Worm (Caenorhabditis elegans) whole organism, young adult: ENCODE measurements around the gene gln-5.
A peak's percentile ranks its signal among the peaks of the same experiment; 100 is the strongest.

Experiments used
- B0336.3 ChIP-seq: fragments of 200-800 bp; sonication (Bioruptor generic); IDR thresholded peaks from 2 replicates; pipeline ENCODE4 v1.3.6; 2022; ENCODE audit warnings: missing genetic modification characterization, missing compliant biosample characterization
- C06A6.2 ChIP-seq: fragments of 200-800 bp; sonication (Bioruptor generic); conservative IDR thresholded peaks from 2 replicates; pipeline ENCODE4 v1.3.6; 2022; ENCODE audit warnings: missing genetic modification characterization, missing compliant biosample characterization
- F10E7.11 ChIP-seq: sonication (generic microtip); optimal IDR thresholded peaks from 2 replicates; lab custom pipeline; 2017; ENCODE audit warnings: mild to moderate bottlenecking, missing genetic modification characterization, moderate library complexity, missing compliant biosample characterization
- F22D6.2 ChIP-seq: sonication (generic microtip); optimal IDR thresholded peaks from 2 replicates; lab custom pipeline; 2016; ENCODE audit warnings: mild to moderate bottlenecking, missing genetic modification characterization, missing compliant biosample characterization
- F39B2.1 ChIP-seq: fragments of 200-800 bp; sonication (Bioruptor generic); IDR thresholded peaks from 2 replicates; pipeline ENCODE4 v1.3.6; 2022; ENCODE audit warnings: missing genetic modification reagents, missing genetic modification characterization, missing compliant biosample characterization
- F52B5.7 ChIP-seq: sonication (generic microtip); optimal IDR thresholded peaks from 2 replicates; lab custom pipeline; 2016; ENCODE audit warnings: mild to moderate bottlenecking, missing genetic modification characterization, missing compliant biosample characterization
- F57A8.1 ChIP-seq: fragments of 200-800 bp; sonication (Bioruptor generic); optimal IDR thresholded peaks from 2 replicates; lab custom pipeline; 2018; ENCODE audit warnings: mild to moderate bottlenecking, missing genetic modification characterization, moderate library complexity, missing compliant biosample characterization
- F57C9.4 ChIP-seq: sonication (generic microtip); optimal IDR thresholded peaks from 2 replicates; lab custom pipeline; 2017; ENCODE audit warnings: mild to moderate bottlenecking, missing genetic modification characterization, missing compliant biosample characterization
- T07F8.4 ChIP-seq: sonication (generic microtip); optimal IDR thresholded peaks from 2 replicates; lab custom pipeline; 2016; ENCODE audit warnings: mild to moderate bottlenecking, missing genetic modification characterization, moderate library complexity, missing compliant biosample characterization
- Y53G8AR.9 ChIP-seq: fragments of 200-800 bp; sonication (Bioruptor generic); conservative IDR thresholded peaks from 2 replicates; pipeline ENCODE4 v1.3.6; 2022; ENCODE audit warnings: missing genetic modification reagents, missing genetic modification characterization, missing compliant biosample characterization
- Y56A3A.18 ChIP-seq: fragments of 200-800 bp; sonication (Bioruptor generic); IDR thresholded peaks from 2 replicates; pipeline ENCODE4 v1.3.6; 2022; ENCODE audit warnings: missing genetic modification reagents, missing genetic modification characterization, missing compliant biosample characterization
- ama-1 ChIP-seq, 3 experiments: fragments of 150-350 bp in 1 of 3; sonication (generic microtip) in 2 of 3; optimal IDR thresholded peaks; 2 replicates each; lab custom pipeline; 2014 to 2018; ENCODE audit warnings: missing biosample characterization in 2 of 3, missing genetic modification characterization in 2 of 3, missing genetic modification reagents in 2 of 3
- aptf-2 ChIP-seq: fragments of 200-800 bp; sonication (Bioruptor generic); conservative IDR thresholded peaks from 2 replicates; pipeline ENCODE4 v1.3.6; 2022; ENCODE audit warnings: missing genetic modification reagents, missing genetic modification characterization, missing compliant biosample characterization
- atf-7 ChIP-seq: sonication (generic microtip); optimal IDR thresholded peaks from 2 replicates; lab custom pipeline; 2017; ENCODE audit warnings: mild to moderate bottlenecking, missing genetic modification characterization, missing compliant biosample characterization
- attf-3 ChIP-seq: fragments of 200-800 bp; sonication (Bioruptor generic); conservative IDR thresholded peaks from 2 replicates; pipeline ENCODE4 v1.3.6; 2022; ENCODE audit warnings: missing genetic modification reagents, missing genetic modification characterization, missing compliant biosample characterization
- attf-6 ChIP-seq: fragments of 200-800 bp; sonication (Bioruptor generic); IDR thresholded peaks from 2 replicates; pipeline ENCODE4 v1.3.6; 2022; ENCODE audit warnings: missing genetic modification reagents, missing genetic modification characterization, missing compliant biosample characterization
- cebp-1 ChIP-seq, 2 experiments: fragments of 200-800 bp in 1 of 2; sonication (Bioruptor generic) in 1 of 2; sonication (generic microtip) in 1 of 2; IDR thresholded peaks in 1 of 2; optimal IDR thresholded peaks in 1 of 2; 2 replicates each; pipeline versions ENCODE4 v1.3.6 to Lab custom; 2017 to 2022; ENCODE audit warnings: missing compliant biosample characterization in 2 of 2, missing genetic modification characterization in 2 of 2, mild to moderate bottlenecking in 1 of 2, missing genetic modification reagents in 1 of 2, moderate library complexity in 1 of 2
- ceh-27 ChIP-seq: fragments of 200-800 bp; sonication (Bioruptor generic); optimal IDR thresholded peaks from 2 replicates; lab custom pipeline; 2018; ENCODE audit warnings: mild to moderate bottlenecking, missing genetic modification characterization, moderate library complexity, missing compliant biosample characterization
- chd-7 ChIP-seq: sonication (generic microtip); optimal IDR thresholded peaks from 2 replicates; lab custom pipeline; 2016; ENCODE audit warnings: mild to moderate bottlenecking, missing genetic modification characterization, moderate library complexity, missing compliant biosample characterization
- dpff-1 ChIP-seq: sonication (generic microtip); optimal IDR thresholded peaks from 2 replicates; lab custom pipeline; 2017; ENCODE audit warnings: mild to moderate bottlenecking, missing genetic modification characterization, missing compliant biosample characterization
- efl-1 ChIP-seq: fragments of 150-350 bp; optimal IDR thresholded peaks from 2 replicates; lab custom pipeline; 2014; ENCODE audit warnings: missing biosample characterization, missing genetic modification reagents, missing genetic modification characterization
- egl-18 ChIP-seq: fragments of 200-800 bp; sonication (Bioruptor generic); IDR thresholded peaks from 2 replicates; pipeline ENCODE4 v1.3.6; 2022; ENCODE audit warnings: missing genetic modification reagents, missing genetic modification characterization, missing compliant biosample characterization
- hmg-1.2 ChIP-seq: fragments of 200-800 bp; sonication (Bioruptor generic); IDR thresholded peaks from 2 replicates; pipeline ENCODE4 v1.3.6; 2022; ENCODE audit warnings: missing genetic modification reagents, missing genetic modification characterization, missing compliant biosample characterization
- let-607 ChIP-seq, 2 experiments: fragments of 200-800 bp in 1 of 2; sonication (Bioruptor generic) in 1 of 2; sonication (generic microtip) in 1 of 2; optimal IDR thresholded peaks; 2 replicates each; lab custom pipeline; 2016 to 2018; ENCODE audit warnings: mild to moderate bottlenecking in 2 of 2, missing compliant biosample characterization in 2 of 2, missing genetic modification characterization in 2 of 2, moderate library complexity in 2 of 2, missing genotype in 1 of 2
- lir-1 ChIP-seq: fragments of 200-800 bp; sonication (Bioruptor generic); conservative IDR thresholded peaks from 2 replicates; pipeline ENCODE4 v1.3.6; 2022; ENCODE audit warnings: missing genetic modification reagents, missing genetic modification characterization, missing compliant biosample characterization
- lsl-1 ChIP-seq: fragments of 200-800 bp; sonication (Bioruptor generic); optimal IDR thresholded peaks from 2 replicates; lab custom pipeline; 2018; ENCODE audit warnings: mild to moderate bottlenecking, missing genetic modification characterization, moderate library complexity, missing compliant biosample characterization
- mcd-1 ChIP-seq: fragments of 200-800 bp; sonication (Bioruptor generic); IDR thresholded peaks from 2 replicates; pipeline ENCODE4 v1.3.6; 2022; ENCODE audit warnings: missing genetic modification reagents, missing genetic modification characterization, missing compliant biosample characterization
- mxl-1 ChIP-seq: sonication (generic microtip); optimal IDR thresholded peaks from 2 replicates; lab custom pipeline; 2016; ENCODE audit warnings: missing genetic modification characterization, missing compliant biosample characterization
- nfya-1 ChIP-seq: sonication (generic microtip); optimal IDR thresholded peaks from 2 replicates; lab custom pipeline; 2017; ENCODE audit warnings: antibody characterized with exemption, missing compliant biosample characterization, missing genetic modification characterization, borderline replicate concordance; ENCODE audit not compliant: insufficient read depth
- nfyb-1 ChIP-seq: fragments of 200-800 bp; sonication (Bioruptor generic); IDR thresholded peaks from 2 replicates; pipeline ENCODE4 v1.3.6; 2022; ENCODE audit warnings: missing genetic modification reagents, missing genetic modification characterization, missing compliant biosample characterization
- nhr-90 ChIP-seq: sonication (generic microtip); optimal IDR thresholded peaks from 2 replicates; lab custom pipeline; 2016; ENCODE audit warnings: missing genotype, mild to moderate bottlenecking, missing genetic modification characterization, missing compliant biosample characterization
- pbrm-1 ChIP-seq: fragments of 200-800 bp; sonication (Bioruptor generic); IDR thresholded peaks from 2 replicates; pipeline ENCODE4 v1.3.6; 2022; ENCODE audit warnings: missing genetic modification reagents, missing genetic modification characterization, missing compliant biosample characterization
- rec-8 ChIP-seq, 2 experiments: sonication (generic microtip); optimal IDR thresholded peaks; 2 replicates each; lab custom pipeline; 2016; ENCODE audit warnings: mild to moderate bottlenecking in 2 of 2, missing genetic modification characterization in 2 of 2, missing genetic modification reagents in 2 of 2, missing genotype in 2 of 2, missing biosample characterization in 1 of 2, missing compliant biosample characterization in 1 of 2, moderate library complexity in 1 of 2
- snpc-3.4 ChIP-seq: sonication (generic microtip); optimal IDR thresholded peaks from 2 replicates; lab custom pipeline; 2017; ENCODE audit warnings: missing genetic modification characterization, mild to moderate bottlenecking, missing compliant biosample characterization, antibody characterized with exemption, moderate library complexity, missing genotype, missing genetic modification reagents
- somi-1 ChIP-seq: fragments of 200-800 bp; sonication (Bioruptor generic); optimal IDR thresholded peaks from 2 replicates; lab custom pipeline; 2018; ENCODE audit warnings: mild to moderate bottlenecking, missing genetic modification characterization, missing compliant biosample characterization
- tbp1 ChIP-seq: fragments of 200-800 bp; sonication (Bioruptor generic); optimal IDR thresholded peaks from 2 replicates; lab custom pipeline; 2018; ENCODE audit warnings: mild to moderate bottlenecking, missing genetic modification characterization, missing compliant biosample characterization
- unc-62 ChIP-seq: fragments of 150-350 bp; optimal IDR thresholded peaks from 2 replicates; lab custom pipeline; 2014; ENCODE audit warnings: missing biosample characterization, missing genetic modification reagents, missing genetic modification characterization
- ztf-18 ChIP-seq: sonication (generic microtip); optimal IDR thresholded peaks from 2 replicates; lab custom pipeline; 2016; ENCODE audit warnings: missing genotype, mild to moderate bottlenecking, missing genetic modification characterization, missing compliant biosample characterization
- ztf-22 ChIP-seq: fragments of 200-800 bp; sonication (Bioruptor generic); optimal IDR thresholded peaks from 2 replicates; lab custom pipeline; 2018; ENCODE audit warnings: mild to moderate bottlenecking, missing genetic modification characterization, moderate library complexity, missing compliant biosample characterization
- ztf-26 ChIP-seq: sonication (generic microtip); optimal IDR thresholded peaks from 2 replicates; lab custom pipeline; 2017; ENCODE audit warnings: missing genetic modification characterization, missing compliant biosample characterization
- ztf-28 ChIP-seq: fragments of 200-800 bp; sonication (Bioruptor generic); IDR thresholded peaks from 2 replicates; pipeline ENCODE4 v1.3.6; 2022; ENCODE audit warnings: missing genetic modification reagents, missing genetic modification characterization, missing compliant biosample characterization
- ztf-3 ChIP-seq: fragments of 200-800 bp; sonication (Bioruptor generic); optimal IDR thresholded peaks from 2 replicates; lab custom pipeline; 2018; ENCODE audit warnings: mild to moderate bottlenecking, missing genetic modification characterization, missing compliant biosample characterization

The gln-5 gene

ce11 chrIV:17249691-17250181, 23.7 kb downstream of the gln-5 start, which contains the start of gene eelo-2 (continued):
- TF ChIP-seq B0336.3 (GFP tag; lab: Robert Waterston, UW) (peak; percentile 99), F57C9.4 (peak; percentile 41), ztf-28 (GFP tag; lab: Robert Waterston, UW) (peak; percentile 52; the same call in 1 of the 2 replicates), C06A6.2 (peak; percentile 96), hmg-1.2 (GFP tag; lab: Robert Waterston, UW) (peak; percentile 83), ztf-18 (tag; lab: Kevin White, UChicago) (peak; percentile 99), F52B5.7 (tag; lab: Kevin White, UChicago) (peak; percentile 79), let-607 (tag; optimal IDR thresholded peaks at IDR 0.05; lab: Kevin White, UChicago) (peak; percentile 81 to 89), F10E7.11 (tag; lab: Kevin White, UChicago) (peak; percentile 12), Y56A3A.18 (GFP tag; lab: Robert Waterston, UW) (peak; percentile 96), ceh-27 (peak; percentile 97), atf-7 (tag; lab: Kevin White, UChicago) (peak; percentile 93), cebp-1 (GFP tag; IDR thresholded peaks at IDR 0.05; lab: Robert Waterston, UW) (peak; percentile 76), cebp-1 (tag; optimal IDR thresholded peaks at IDR 0.05; lab: Kevin White, UChicago) (peak; percentile 95), pbrm-1 (GFP tag; lab: Robert Waterston, UW) (peak; percentile 99), lsl-1 (peak; percentile 82)

ce11 chrIV:17248538-17248937, 24.9 kb downstream of the gln-5 start:
- no peak for TF ChIP-seq somi-1 (GFP tag; lab: Kevin White, UChicago)

ce11 chrIV:17247184-17247583, 26.3 kb downstream of the gln-5 start:
- TF ChIP-seq attf-6 (GFP tag; lab: Robert Waterston, UW) (no peak), nhr-90 (tag; lab: Kevin White, UChicago) (no peak), F22D6.2 (tag; lab: Kevin White, UChicago) (no peak), tbp1 (GFP tag; lab: Kevin White, UChicago) (no peak), rec-8 (tag; optimal IDR thresholded peaks at IDR 0.05; lab: Kevin White, UChicago) (no peak), chd-7 (no peak), F52B5.7 (tag; lab: Kevin White, UChicago) (no peak), efl-1 (GFP tag; lab: Kevin White, UChicago) (no peak), let-607 (tag; optimal IDR thresholded peaks at IDR 0.05; lab: Kevin White, UChicago) (no peak), ama-1 (optimal IDR thresholded peaks at IDR 0.05; lab: Kevin White, UChicago) (no peak), ama-1 (GFP tag; optimal IDR thresholded peaks at IDR 0.05; lab: Kevin White, UChicago) (no peak), attf-3 (GFP tag; lab: Robert Waterston, UW) (no peak), dpff-1 (no peak), F39B2.1 (GFP tag; lab: Robert Waterston, UW) (no peak), pbrm-1 (GFP tag; lab: Robert Waterston, UW) (no peak)

- TF ChIP-seq mxl-1 (tag; lab: Kevin White, UChicago) (no peak), T07F8.4 (tag; lab: Kevin White, UChicago) (no peak), ztf-22 (GFP tag; lab: Kevin White, UChicago) (peak; percentile 63), aptf-2 (no peak), let-607 (tag; optimal IDR thresholded peaks at IDR 0.05; lab: Kevin White, UChicago) (peak in 1 of 2 experiments; percentile 5), F57A8.1 (no peak), ztf-3 (GFP tag; lab: Kevin White, UChicago) (no peak), ztf-18 (tag; lab: Kevin White, UChicago) (peak; percentile 23), nfya-1 (tag; lab: Kevin White, UChicago) (no peak), Y53G8AR.9 (GFP tag; lab: Robert Waterston, UW) (no peak), lir-1 (no peak), nfyb-1 (GFP tag; lab: Robert Waterston, UW) (no peak), ztf-26 (tag; lab: Kevin White, UChicago) (no peak), chd-7 (no peak), mcd-1 (GFP tag; lab: Robert Waterston, UW) (0 out of 2 replicates have a peak, but pooled peaks have one; percentile 37), snpc-3.4 (tag; lab: Kevin White, UChicago) (no peak), egl-18 (no peak), unc-62 (GFP tag; lab: Kevin White, UChicago) (peak; percentile 56)
These were observed 28.3 kb downstream of the gln-5 start, which contains the start of gene ZK550.2 for ce11 chrIV:17245200-17245599. Gene ZK550.2, plus strand, starts transcription at chrIV:17245584.
